Fruit fly (Drosophila melanogaster) whole organism, embryonic: Measurements from ENCODE around the gene SmD1.

ENCODE experiments used
- ATbp ChIP-seq: fragments of 200-800 bp; sonication (Bioruptor generic); optimal IDR thresholded peaks from 2 replicates; lab custom pipeline; 2017; ENCODE audit warnings: missing biosample characterization, mild to moderate bottlenecking, missing genetic modification characterization, missing genetic modification reagents
- Asciz ChIP-seq: fragments of 200-800 bp; sonication (Bioruptor generic); optimal IDR thresholded peaks from 2 replicates; lab custom pipeline; 2017; ENCODE audit warnings: missing biosample characterization, mild to moderate bottlenecking, missing genetic modification characterization, missing genetic modification reagents
- B-H2 ChIP-seq: fragments of 200-800 bp; sonication (Bioruptor generic); optimal IDR thresholded peaks from 2 replicates; lab custom pipeline; 2018; ENCODE audit warnings: missing biosample characterization, mild to moderate bottlenecking, missing genetic modification characterization
- CG10147 ChIP-seq: fragments of 200-800 bp; sonication (Bioruptor generic); optimal IDR thresholded peaks from 2 replicates; lab custom pipeline; 2019; ENCODE audit warnings: missing biosample characterization, mild to moderate bottlenecking, missing genetic modification characterization, moderate library complexity
- CG10209 ChIP-seq: fragments of 200-800 bp; sonication (Bioruptor generic); optimal IDR thresholded peaks from 3 replicates; lab custom pipeline; 2017; ENCODE audit warnings: missing biosample characterization, mild to moderate bottlenecking, missing genetic modification characterization, missing genetic modification reagents
- CG11085 ChIP-seq: fragments of 200-800 bp; sonication (Bioruptor generic); IDR thresholded peaks from 2 replicates; pipeline ENCODE4 v1.3.6; 2022; ENCODE audit warnings: missing biosample characterization, missing genetic modification characterization
- CG11247 ChIP-seq: fragments of 200-800 bp; sonication (Bioruptor generic); IDR thresholded peaks from 2 replicates; pipeline ENCODE4 v1.3.6; 2022; ENCODE audit warnings: missing biosample characterization, missing genetic modification characterization
- CG14965 ChIP-seq: fragments of 200-800 bp; sonication (Bioruptor generic); optimal IDR thresholded peaks from 2 replicates; lab custom pipeline; 2016; ENCODE audit warnings: missing biosample characterization, missing genetic modification characterization, borderline replicate concordance
- CG16863 ChIP-seq: fragments of 200-800 bp; sonication (Bioruptor generic); optimal IDR thresholded peaks from 3 replicates; lab custom pipeline; 2016; ENCODE audit warnings: missing biosample characterization, missing genetic modification characterization
- CG1792 ChIP-seq: fragments of 200-800 bp; sonication (Bioruptor generic); optimal IDR thresholded peaks from 2 replicates; lab custom pipeline; 2016; ENCODE audit warnings: missing biosample characterization, missing genetic modification characterization
- CG30431 ChIP-seq: fragments of 200-800 bp; sonication (Bioruptor generic); optimal IDR thresholded peaks from 2 replicates; lab custom pipeline; 2017; ENCODE audit warnings: missing biosample characterization, missing genetic modification characterization
- CG6254 ChIP-seq: fragments of 200-800 bp; sonication (Bioruptor generic); optimal IDR thresholded peaks from 3 replicates; lab custom pipeline; 2017; ENCODE audit warnings: mild to moderate bottlenecking, missing biosample characterization, missing genetic modification reagents, missing genetic modification characterization
- CG8290 ChIP-seq, 3 experiments: fragments of 200-800 bp; sonication (Bioruptor generic); optimal IDR thresholded peaks; 2 replicates each; lab custom pipeline; 2016 to 2019; ENCODE audit warnings: missing biosample characterization in 3 of 3, missing genetic modification characterization in 3 of 3, mild to moderate bottlenecking in 2 of 3, moderate library complexity in 1 of 3
- CG8478 ChIP-seq: fragments of >200 bp; optimal IDR thresholded peaks from 2 replicates; lab custom pipeline; 2018
- CG8924 ChIP-seq: fragments of 200-800 bp; optimal IDR thresholded peaks from 3 replicates; lab custom pipeline; 2019; ENCODE audit warnings: missing biosample characterization, mild to moderate bottlenecking, missing genetic modification characterization, moderate library complexity
- CG9932 ChIP-seq: fragments of 200-800 bp; sonication (Bioruptor generic); IDR thresholded peaks from 2 replicates; pipeline ENCODE4 v1.3.6; 2022; ENCODE audit warnings: missing biosample characterization, missing genetic modification characterization
- Drgx ChIP-seq: fragments of 200-800 bp; sonication (Bioruptor generic); IDR thresholded peaks from 2 replicates; pipeline ENCODE4 v1.3.6; 2022; ENCODE audit warnings: missing biosample characterization, missing genetic modification characterization
- ERR ChIP-seq: fragments of 200-800 bp; sonication (Bioruptor generic); optimal IDR thresholded peaks from 2 replicates; lab custom pipeline; 2016; ENCODE audit warnings: missing biosample characterization, missing genetic modification characterization
- H15 ChIP-seq: fragments of 200-800 bp; sonication (Bioruptor generic); IDR thresholded peaks from 3 replicates; pipeline ENCODE4 v1.3.6; 2022; ENCODE audit warnings: missing biosample characterization, missing genetic modification characterization
- Hr39 ChIP-seq: fragments of >200 bp; optimal IDR thresholded peaks from 2 replicates; lab custom pipeline; 2017
- Hr78 ChIP-seq, 2 experiments: fragments of 200-800 bp in 1 of 2; fragments of >200 bp in 1 of 2; sonication (Bioruptor generic) in 1 of 2; optimal IDR thresholded peaks; 2 replicates each; lab custom pipeline; 2017 to 2019; ENCODE audit warnings: missing biosample characterization in 2 of 2, missing genetic modification characterization in 2 of 2, mild to moderate bottlenecking in 1 of 2, moderate library complexity in 1 of 2
- MBD-R2 ChIP-seq: fragments of 200-800 bp; sonication (Bioruptor generic); IDR thresholded peaks from 2 replicates; pipeline ENCODE4 v1.3.6; 2022; ENCODE audit warnings: missing biosample characterization, missing genetic modification characterization
- Oaz ChIP-seq: fragments of 200-800 bp; sonication (Bioruptor generic); IDR thresholded peaks from 2 replicates; pipeline ENCODE4 v1.3.6; 2022; ENCODE audit warnings: missing biosample characterization, missing genetic modification characterization
- Rfx ChIP-seq: fragments of 200-800 bp; sonication (Bioruptor generic); IDR thresholded peaks from 2 replicates; pipeline ENCODE4 v1.3.6; 2022; ENCODE audit warnings: missing biosample characterization, missing genetic modification characterization
- Side ChIP-seq: fragments of 200-800 bp; sonication (Bioruptor generic); optimal IDR thresholded peaks from 2 replicates; lab custom pipeline; 2016; ENCODE audit warnings: missing biosample characterization, missing genetic modification characterization
- Sox100B ChIP-seq: fragments of 200-800 bp; sonication (Bioruptor generic); optimal IDR thresholded peaks from 3 replicates; lab custom pipeline; 2018; ENCODE audit warnings: missing biosample characterization, mild to moderate bottlenecking, missing genetic modification characterization
- Stat92E ChIP-seq, 3 experiments: fragments of >200 bp in 2 of 3; fragments of 200-800 bp in 1 of 3; sonication (Bioruptor generic) in 1 of 3; optimal IDR thresholded peaks; 2 replicates each; lab custom pipeline; 2017 to 2019; ENCODE audit warnings: missing biosample characterization in 3 of 3, missing genetic modification characterization in 3 of 3, mild to moderate bottlenecking in 1 of 3, moderate library complexity in 1 of 3
- Taf1 ChIP-seq: fragments of 200-800 bp; sonication (Bioruptor generic); IDR thresholded peaks from 2 replicates; pipeline ENCODE4 v1.3.6; 2022; ENCODE audit warnings: missing biosample characterization, missing genetic modification characterization
- Tbp ChIP-seq: fragments of >200 bp; optimal IDR thresholded peaks from 2 replicates; lab custom pipeline; 2018; ENCODE audit warnings: missing biosample characterization, missing genetic modification characterization
- Vsx1 ChIP-seq: fragments of 200-800 bp; sonication (Bioruptor generic); optimal IDR thresholded peaks from 2 replicates; lab custom pipeline; 2017; ENCODE audit warnings: missing biosample characterization, mild to moderate bottlenecking, missing genetic modification characterization, missing genetic modification reagents
- cas ChIP-seq: fragments of 200-800 bp; sonication (Bioruptor generic); IDR thresholded peaks from 2 replicates; pipeline ENCODE4 v1.3.6; 2022; ENCODE audit warnings: missing biosample characterization, missing genetic modification characterization
- corto ChIP-seq: fragments of 200-800 bp; sonication (Bioruptor generic); optimal IDR thresholded peaks from 2 replicates; lab custom pipeline; 2016; ENCODE audit warnings: missing biosample characterization, mild to moderate bottlenecking, missing genetic modification characterization, moderate library complexity
- cwo ChIP-seq: fragments of 200-800 bp; sonication (Bioruptor generic); optimal IDR thresholded peaks from 3 replicates; lab custom pipeline; 2017; ENCODE audit warnings: missing biosample characterization, missing genetic modification characterization, mild to moderate bottlenecking, moderate library complexity, missing genetic modification reagents
- dan ChIP-seq: fragments of 200-800 bp; sonication (Bioruptor generic); IDR thresholded peaks from 2 replicates; pipeline ENCODE4 v1.3.6; 2022; ENCODE audit warnings: missing biosample characterization, missing genetic modification characterization
- dimm ChIP-seq: fragments of 200-800 bp; sonication (Bioruptor generic); IDR thresholded peaks from 2 replicates; pipeline ENCODE4 v1.3.6; 2022; ENCODE audit warnings: missing biosample characterization, missing genetic modification characterization
- dpn ChIP-seq, 2 experiments: fragments of 200-800 bp; sonication (Bioruptor generic); optimal IDR thresholded peaks; 3 replicates each; lab custom pipeline; 2016; ENCODE audit warnings: missing biosample characterization in 2 of 2, missing genetic modification characterization in 2 of 2
- dysf ChIP-seq: fragments of 200-800 bp; sonication (Bioruptor generic); IDR thresholded peaks from 3 replicates; pipeline ENCODE4 v1.3.6; 2022; ENCODE audit warnings: missing biosample characterization, missing genetic modification characterization
- gsb ChIP-seq: fragments of 200-800 bp; sonication (Bioruptor generic); IDR thresholded peaks from 2 replicates; pipeline ENCODE4 v1.3.6; 2022; ENCODE audit warnings: missing biosample characterization, missing genetic modification characterization
- ham ChIP-seq: fragments of 200-800 bp; sonication (Bioruptor generic); IDR thresholded peaks from 2 replicates; pipeline ENCODE4 v1.3.6; 2022; ENCODE audit warnings: missing biosample characterization, missing genetic modification characterization
- insv ChIP-seq, 2 experiments: fragments of 200-800 bp; sonication (Bioruptor generic); optimal IDR thresholded peaks; 3 replicates each; lab custom pipeline; 2016 to 2018; ENCODE audit warnings: missing biosample characterization in 2 of 2, missing genetic modification characterization in 2 of 2
- maf-S ChIP-seq: fragments of 200-800 bp; sonication (Bioruptor generic); optimal IDR thresholded peaks from 2 replicates; lab custom pipeline; 2016; ENCODE audit warnings: missing biosample characterization, missing genetic modification characterization
- mam ChIP-seq: fragments of 200-800 bp; sonication (Bioruptor generic); optimal IDR thresholded peaks from 3 replicates; lab custom pipeline; 2016; ENCODE audit warnings: missing biosample characterization, missing genetic modification characterization
- nmo ChIP-seq: fragments of 200-800 bp; sonication (Bioruptor generic); optimal IDR thresholded peaks from 2 replicates; lab custom pipeline; 2018; ENCODE audit warnings: missing biosample characterization, mild to moderate bottlenecking, missing genetic modification characterization, moderate library complexity
- pnt ChIP-seq: fragments of 200-800 bp; sonication (Bioruptor generic); optimal IDR thresholded peaks from 3 replicates; lab custom pipeline; 2016; ENCODE audit warnings: missing biosample characterization, missing genetic modification characterization
- pros ChIP-seq: fragments of 200-800 bp; sonication (Bioruptor generic); optimal IDR thresholded peaks from 3 replicates; lab custom pipeline; 2019; ENCODE audit warnings: missing biosample characterization, mild to moderate bottlenecking, missing genetic modification characterization, moderate library complexity
- repo ChIP-seq: fragments of 200-800 bp; sonication (Bioruptor generic); optimal IDR thresholded peaks from 2 replicates; lab custom pipeline; 2016; ENCODE audit warnings: missing biosample characterization, missing genetic modification characterization
- ro ChIP-seq: fragments of 200-800 bp; sonication (Bioruptor generic); IDR thresholded peaks from 2 replicates; pipeline ENCODE4 v1.3.6; 2022; ENCODE audit warnings: missing biosample characterization, missing genetic modification characterization
- sd ChIP-seq: fragments of 200-800 bp; sonication (Bioruptor generic); optimal IDR thresholded peaks from 3 replicates; lab custom pipeline; 2018; ENCODE audit warnings: missing biosample characterization, mild to moderate bottlenecking, missing genetic modification characterization, moderate library complexity
- sens ChIP-seq: fragments of 200-800 bp; sonication (Bioruptor generic); peaks from one replicate; lab custom pipeline; 2016; ENCODE audit warnings: missing biosample characterization, missing genetic modification characterization
- sim ChIP-seq: fragments of 200-800 bp; sonication (Bioruptor generic); IDR thresholded peaks from 2 replicates; pipeline ENCODE4 v1.3.6; 2022; ENCODE audit warnings: missing biosample characterization, missing genetic modification characterization
- sr ChIP-seq: fragments of 200-800 bp; sonication (Bioruptor generic); IDR thresholded peaks from 3 replicates; pipeline ENCODE4 v1.3.6; 2022; ENCODE audit warnings: missing biosample characterization, missing genetic modification characterization
- stc ChIP-seq: fragments of 200-800 bp; sonication (Bioruptor generic); IDR thresholded peaks from 2 replicates; pipeline ENCODE4 v1.3.6; 2022; ENCODE audit warnings: missing biosample characterization, missing genetic modification characterization

SmD1 gene

dm6 chr3L:12754769-12755189, 20.4 kb upstream of the SmD1 start, which contains the start of the genes CG10973 and Vps13D (continued):
- TF ChIP-seq sim (GFP tag; lab: Robert Waterston, UW) (no peak), cas (GFP tag; lab: Robert Waterston, UW) (no peak), CG9932 (GFP tag; lab: Robert Waterston, UW) (no peak), MBD-R2 (GFP tag; lab: Robert Waterston, UW) (peak; percentile 73), corto (no peak), sr (no peak), mam (GFP tag; lab: Kevin White, UChicago) (peak; percentile 47), nmo (GFP tag; lab: Kevin White, UChicago) (no peak), CG11247 (GFP tag; lab: Robert Waterston, UW) (no peak), CG14965 (GFP tag; lab: Kevin White, UChicago) (no peak), CG10147 (GFP tag; lab: Kevin White, UChicago) (no peak), ro (GFP tag; lab: Robert Waterston, UW) (no peak), CG16863 (GFP tag; lab: Kevin White, UChicago) (peak; percentile 27), Hr39 (lab: Kevin White, UChicago) (no peak), stc (GFP tag; lab: Robert Waterston, UW) (peak; percentile 42; the same call in 1 of the 2 replicates), ham (GFP tag; lab: Robert Waterston, UW) (no peak), H15 (GFP tag; lab: Robert Waterston, UW) (no peak), CG8478 (lab: Kevin White, UChicago) (no peak), sd (tag; lab: Kevin White, UChicago) (no peak), ERR (GFP tag; lab: Kevin White, UChicago) (no peak), dimm (GFP tag; lab: Robert Waterston, UW) (no peak), cwo (GFP tag; lab: Kevin White, UChicago) (no peak), maf-S (GFP tag; lab: Kevin White, UChicago) (no peak), CG8290 (GFP tag; optimal IDR thresholded peaks at IDR 0.05; lab: Kevin White, UChicago) (peak; percentile 32), CG8290 (tag; optimal IDR thresholded peaks at IDR 0.05; lab: Kevin White, UChicago) (no peak), ATbp (GFP tag; lab: Kevin White, UChicago) (peak; percentile 88), sens (GFP tag; lab: Kevin White, UChicago) (no peak), dpn (GFP tag; optimal IDR thresholded peaks at IDR 0.05; lab: Kevin White, UChicago) (peak in 1 of 2 experiments; percentile 26), dan (no peak), CG11085 (GFP tag; lab: Robert Waterston, UW) (no peak), Vsx1 (GFP tag; lab: Kevin White, UChicago) (no peak), dysf (GFP tag; lab: Robert Waterston, UW) (peak; percentile 25; the same call in 1 of the 3 replicates), Sox100B (GFP tag; lab: Kevin White, UChicago) (peak; percentile 60), Rfx (no peak; the same call in 1 of the 2 replicates), CG6254 (GFP tag; lab: Kevin White, UChicago) (peak; percentile 68), Oaz (GFP tag; lab: Robert Waterston, UW) (no peak), Stat92E (GFP tag; optimal IDR thresholded peaks at IDR 0.05; lab: Kevin White, UChicago) (peak in 1 of 3 experiments; percentile 71), Taf1 (no peak), Hr78 (GFP tag; optimal IDR thresholded peaks at IDR 0.05; lab: Kevin White, UChicago) (no peak), Asciz (GFP tag; lab: Kevin White, UChicago) (peak; percentile 90), insv (GFP tag; optimal IDR thresholded peaks at IDR 0.05; lab: Kevin White, UChicago) (peak in 1 of 2 experiments; percentile 64), CG30431 (GFP tag; lab: Kevin White, UChicago) (no peak), Side (GFP tag; lab: Kevin White, UChicago) (no peak), Drgx (GFP tag; lab: Robert Waterston, UW) (no peak), gsb (GFP tag; lab: Robert Waterston, UW) (no peak), CG1792 (GFP tag; lab: Kevin White, UChicago) (peak; percentile 67), B-H2 (GFP tag; lab: Kevin White, UChicago) (no peak), Tbp (GFP tag; lab: Kevin White, UChicago) (no peak), repo (GFP tag; lab: Kevin White, UChicago) (no peak), CG8924 (tag; lab: Kevin White, UChicago) (no peak), pros (no peak), CG10209 (GFP tag; lab: Kevin White, UChicago) (no peak), pnt (GFP tag; lab: Kevin White, UChicago) (no peak)
